Fruit fly (Drosophila melanogaster): ENCODE data around the gene CG42570.

Gene CG42570

DNA sequence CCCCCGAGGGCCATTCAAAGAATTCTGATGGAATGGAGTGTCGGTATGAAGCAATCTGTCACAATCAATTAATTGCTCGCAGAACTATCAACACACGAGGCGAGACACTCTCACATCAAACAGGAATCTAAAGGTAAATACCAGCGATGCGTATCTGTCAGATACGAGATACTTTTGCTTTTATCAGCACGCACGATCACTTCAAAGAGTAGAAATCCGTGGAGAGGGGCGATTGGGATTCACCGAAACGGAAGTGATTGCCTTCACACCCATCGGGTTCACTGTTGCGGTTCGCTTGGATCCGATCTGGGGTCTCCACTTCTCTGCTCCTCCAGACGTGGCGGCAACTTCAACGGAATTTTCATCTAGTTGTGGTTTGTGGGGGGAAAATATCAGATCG, 37.5 kb downstream of the CG42570 start:
- TF ChIP-seq CTCF (optimal IDR thresholded peaks at IDR 0.05) (no peak), CG8478 (optimal IDR thresholded peaks at IDR 0.05) (no peak)

- TF ChIP-seq CG8478 (optimal IDR thresholded peaks at IDR 0.05) = no peak
- TF ChIP-seq CTCF (optimal IDR thresholded peaks at IDR 0.05) = no peak
Observed at dm6 chr3L:15757851-15758250, 40.2 kb downstream of the CG42570 start.

DNA sequence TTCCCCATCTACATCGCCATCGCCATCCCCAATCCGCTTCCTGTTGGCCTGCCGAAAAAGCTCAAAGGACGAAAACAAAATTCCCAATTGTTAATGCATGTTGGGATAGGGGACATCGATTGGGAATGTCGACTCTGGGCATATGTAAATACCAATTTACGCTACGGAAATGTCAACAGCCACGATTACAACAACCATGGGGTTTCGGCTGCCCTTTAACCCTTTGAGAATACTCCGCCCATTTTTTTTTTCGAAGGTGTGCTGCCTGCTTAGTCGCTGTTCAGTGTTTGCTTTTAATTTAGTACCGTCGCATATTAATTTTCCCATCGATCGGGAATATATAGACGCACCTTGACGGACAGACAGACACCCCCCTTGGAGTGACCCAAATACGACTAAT, 41.0 kb downstream of the CG42570 start:
- no peak for TF ChIP-seq CG8478 (optimal IDR thresholded peaks at IDR 0.05)
- TF ChIP-seq CTCF (optimal IDR thresholded peaks at IDR 0.05) = no peak

- no peak for TF ChIP-seq CTCF (optimal IDR thresholded peaks at IDR 0.05)
- TF ChIP-seq CG8478 (optimal IDR thresholded peaks at IDR 0.05) = no peak
Observed at dm6 chr3L:15760467-15760866, 42.8 kb downstream of the CG42570 start.

dm6 chr3L:15761918-15762317, 44.3 kb downstream of the CG42570 start:
- no peak for TF ChIP-seq CG8478 (optimal IDR thresholded peaks at IDR 0.05)
- no peak for TF ChIP-seq CTCF (optimal IDR thresholded peaks at IDR 0.05)

DNA sequence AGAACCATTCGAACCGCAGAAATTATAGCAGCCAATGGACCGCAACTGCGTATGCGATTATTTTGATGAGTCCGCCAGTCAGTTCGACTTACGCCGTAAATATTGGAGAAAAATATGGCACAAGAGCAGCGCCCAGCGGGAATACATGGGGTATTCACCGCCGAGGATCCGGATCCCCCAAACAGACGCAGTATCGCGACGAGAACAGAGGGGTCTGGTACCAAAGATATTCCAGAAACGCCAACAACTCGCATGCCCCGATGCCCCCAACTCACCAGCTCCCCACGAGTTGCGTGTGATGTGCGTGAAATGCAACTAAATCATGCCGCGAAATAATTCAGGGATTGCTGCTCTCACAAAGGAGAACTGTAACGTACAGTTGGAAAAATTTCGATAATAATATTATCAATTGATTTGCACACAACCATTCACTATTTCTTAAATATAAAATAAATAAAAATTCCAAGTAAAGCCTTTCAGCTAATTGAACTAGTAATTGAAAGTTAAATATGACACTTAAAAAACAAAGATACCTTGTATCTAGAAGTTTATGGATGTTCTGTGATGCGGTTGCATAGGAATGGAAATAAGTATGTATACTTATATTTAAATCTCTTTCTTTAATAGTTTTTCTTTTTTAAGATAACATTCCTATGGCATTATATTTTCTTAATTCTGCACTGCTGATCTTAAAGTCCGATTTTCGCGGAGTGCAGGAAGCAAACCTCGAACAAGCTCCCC, 45.0 kb downstream of the CG42570 start:
- TF ChIP-seq CTCF (optimal IDR thresholded peaks at IDR 0.05) (no peak), CG8478 (optimal IDR thresholded peaks at IDR 0.05) (no peak)

DNA sequence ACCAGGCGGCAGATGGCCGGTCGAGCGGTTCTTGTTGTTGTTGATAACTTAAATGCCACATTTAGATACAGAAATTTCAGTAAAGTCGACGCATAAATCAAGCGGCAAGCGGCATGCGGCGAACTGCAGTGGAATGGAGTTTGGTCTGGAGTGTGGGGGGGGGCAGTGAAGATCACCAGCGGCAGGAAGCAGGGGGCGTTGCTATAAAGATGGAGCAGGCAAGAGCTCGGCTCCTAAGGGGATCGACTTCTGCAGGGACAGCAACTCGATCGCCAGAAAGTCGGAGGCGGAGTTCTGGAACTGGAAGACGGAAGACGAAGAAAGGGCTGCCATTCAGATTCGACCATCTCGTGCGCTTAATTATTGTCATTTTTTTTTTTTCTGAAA, 45.6 kb downstream of the CG42570 start:
- TF ChIP-seq CTCF (optimal IDR thresholded peaks at IDR 0.05) (no peak), CG8478 (optimal IDR thresholded peaks at IDR 0.05) (no peak)

dm6 chr3L:15768947-15769389, 51.3 kb downstream of the CG42570 start:
- TF ChIP-seq CG8478 (optimal IDR thresholded peaks at IDR 0.05) (no peak), CTCF (optimal IDR thresholded peaks at IDR 0.05) (no peak)
